Worm (Caenorhabditis elegans) whole organism, midembryonic: Measurements from ENCODE around the gene F28H7.3.

ENCODE experiments used
- T22C8.4 ChIP-seq: fragments of 200-800 bp; sonication (Bioruptor generic); IDR thresholded peaks from 2 replicates; pipeline ENCODE4 v1.3.6; 2022; ENCODE audit warnings: missing genetic modification characterization, missing compliant biosample characterization
- cog-1 ChIP-seq: sonication (generic microtip); optimal IDR thresholded peaks from 2 replicates; lab custom pipeline; 2016; ENCODE audit warnings: missing genetic modification characterization, missing compliant biosample characterization
- flt-1 ChIP-seq: fragments of 200-800 bp; sonication (Bioruptor generic); IDR thresholded peaks from 2 replicates; pipeline ENCODE4 v1.3.6; 2022; ENCODE audit warnings: missing genetic modification characterization, missing compliant biosample characterization
- med-1 ChIP-seq: sonication (generic microtip); optimal IDR thresholded peaks from 2 replicates; lab custom pipeline; 2017; ENCODE audit warnings: missing genetic modification characterization, mild to moderate bottlenecking, missing compliant biosample characterization, antibody characterized with exemption, missing genetic modification reagents; ENCODE audit not compliant: insufficient read depth
- ref-1 ChIP-seq: fragments of 200-800 bp; sonication (Bioruptor generic); conservative IDR thresholded peaks from 2 replicates; pipeline ENCODE4 v1.3.6; 2022; ENCODE audit warnings: missing genetic modification reagents, missing genetic modification characterization, missing compliant biosample characterization
- tab-1 ChIP-seq: fragments of 200-800 bp; sonication (Bioruptor generic); IDR thresholded peaks from 2 replicates; pipeline ENCODE4 v1.3.6; 2022; ENCODE audit warnings: missing genetic modification characterization, missing compliant biosample characterization
- ztf-23 ChIP-seq: fragments of 200-800 bp; sonication (Bioruptor generic); IDR thresholded peaks from 2 replicates; pipeline ENCODE4 v1.3.6; 2022; ENCODE audit warnings: missing genetic modification reagents, missing genetic modification characterization, missing compliant biosample characterization
- ztf-29 ChIP-seq: fragments of 200-800 bp; sonication (Bioruptor generic); IDR thresholded peaks from 2 replicates; pipeline ENCODE4 v1.3.6; 2022; ENCODE audit warnings: missing genetic modification reagents, missing genetic modification characterization, missing compliant biosample characterization

ce11 chrV:10776528-10777055, 26.0 kb upstream of the F28H7.3 start, which contains the start of gene D1054.5:
- TF ChIP-seq flt-1 (GFP tag; lab: Robert Waterston, UW) (no peak), ztf-29 (GFP tag; lab: Robert Waterston, UW) (no peak), cog-1 (tag; lab: Kevin White, UChicago) (no peak), ztf-23 (no peak), med-1 (GFP tag; lab: Kevin White, UChicago) (no peak), ref-1 (no peak), tab-1 (GFP tag; lab: Robert Waterston, UW) (no peak), T22C8.4 (GFP tag; lab: Robert Waterston, UW) (no peak)
